Worm (Caenorhabditis elegans): ENCODE data around the gene T07A5.1.

- TF ChIP-seq ama-1 (optimal IDR thresholded peaks at IDR 0.05) = no peak
- no peak for TF ChIP-seq pha-2 (tag; optimal IDR thresholded peaks at IDR 0.05)
- TF ChIP-seq tbx-2 (tag; optimal IDR thresholded peaks at IDR 0.05) = no peak
- TF ChIP-seq nhr-11 (tag; optimal IDR thresholded peaks at IDR 0.05) = no peak
Observed at ce11 chrIII:10351595-10352207, 45.7 kb upstream of the T07A5.1 start, which contains the start of gene T07C4.3.

Data from whole organism, late embryonic.